Fruit fly (Drosophila melanogaster) whole organism, wandering third instar larva: ENCODE data around the gene CG17027.
A peak's percentile ranks its signal among the peaks of the same experiment; 100 is the strongest.

ENCODE experiments used
- Abd-B ChIP-seq: fragments of >200 bp; optimal IDR thresholded peaks from 2 replicates; lab custom pipeline; 2017; ENCODE audit warnings: missing biosample characterization, missing genetic modification characterization
- CG32264 ChIP-seq: fragments of 200-800 bp; sonication (Bioruptor generic); optimal IDR thresholded peaks from 2 replicates; lab custom pipeline; 2016; ENCODE audit warnings: missing biosample characterization, missing genetic modification characterization
- CrebA ChIP-seq: fragments of 200-800 bp; sonication (Bioruptor generic); optimal IDR thresholded peaks from 2 replicates; lab custom pipeline; 2016; ENCODE audit warnings: missing biosample characterization, mild to moderate bottlenecking, missing genetic modification characterization, borderline replicate concordance
- Dfd ChIP-seq: fragments of >200 bp; optimal IDR thresholded peaks from 2 replicates; lab custom pipeline; 2017; ENCODE audit warnings: missing biosample characterization, missing genetic modification characterization
- Dif ChIP-seq: fragments of 200-275, 200-300 bp; sonication (Bioruptor generic); optimal IDR thresholded peaks from 2 replicates; lab custom pipeline; 2018; ENCODE audit warnings: missing biosample characterization, missing genetic modification characterization; ENCODE audit not compliant: partially characterized antibody
- GATAd ChIP-seq: sonication (Bioruptor generic); optimal IDR thresholded peaks from 2 replicates; lab custom pipeline; 2016; ENCODE audit warnings: missing biosample characterization, missing genetic modification characterization
- HLH106 ChIP-seq: fragments of 200-800 bp; optimal IDR thresholded peaks from 3 replicates; lab custom pipeline; 2019; ENCODE audit warnings: missing biosample characterization, mild to moderate bottlenecking, missing genetic modification characterization, moderate library complexity
- Hnf4 ChIP-seq: fragments of 200-800 bp; sonication (Bioruptor generic); optimal IDR thresholded peaks from 2 replicates; lab custom pipeline; 2016; ENCODE audit warnings: missing biosample characterization, mild to moderate bottlenecking, missing genetic modification characterization
- Hr78 ChIP-seq: fragments of >200 bp; optimal IDR thresholded peaks from 2 replicates; lab custom pipeline; 2017; ENCODE audit warnings: missing biosample characterization, missing genetic modification characterization
- Hr83 ChIP-seq: fragments of 200-300 bp; sonication (Bioruptor generic); optimal IDR thresholded peaks from 2 replicates; lab custom pipeline; 2016; ENCODE audit warnings: missing biosample characterization, mild to moderate bottlenecking, missing genetic modification characterization, moderate library complexity; ENCODE audit not compliant: poor library complexity, severe bottlenecking
- Jra ChIP-seq: sonication (Bioruptor generic); optimal IDR thresholded peaks from 2 replicates; lab custom pipeline; 2016; ENCODE audit warnings: missing biosample characterization, missing genetic modification characterization
- Mio ChIP-seq: sonication (Bioruptor generic); optimal IDR thresholded peaks from 2 replicates; lab custom pipeline; 2016; ENCODE audit warnings: missing biosample characterization, missing genetic modification characterization
- Myc ChIP-seq: fragments of >200 bp; optimal IDR thresholded peaks from 2 replicates; lab custom pipeline; 2017
- N ChIP-seq: fragments of >200 bp; optimal IDR thresholded peaks from 2 replicates; lab custom pipeline; 2018; ENCODE audit warnings: missing biosample characterization, missing external identifiers, missing genetic modification characterization
- OdsH ChIP-seq: fragments of 200-800 bp; sonication (Bioruptor generic); optimal IDR thresholded peaks from 2 replicates; lab custom pipeline; 2016; ENCODE audit warnings: missing biosample characterization, mild to moderate bottlenecking, missing genetic modification characterization
- Rel ChIP-seq, 2 experiments: fragments of 200-800 bp; sonication (Bioruptor generic) in 1 of 2; optimal IDR thresholded peaks; 2 replicates in 1 of 2; 3 replicates in 1 of 2; lab custom pipeline; 2016 to 2019; ENCODE audit warnings: mild to moderate bottlenecking in 2 of 2, missing biosample characterization in 2 of 2, missing genetic modification characterization in 2 of 2, moderate library complexity in 1 of 2
- Sp1 ChIP-seq: fragments of 200-800 bp; sonication (Bioruptor generic); optimal IDR thresholded peaks from 3 replicates; lab custom pipeline; 2019; ENCODE audit warnings: missing biosample characterization, mild to moderate bottlenecking, missing genetic modification characterization, moderate library complexity
- br ChIP-seq: fragments of 200-800 bp; sonication (Bioruptor generic); optimal IDR thresholded peaks from 2 replicates; lab custom pipeline; 2016; ENCODE audit warnings: missing biosample characterization, missing genetic modification characterization
- brk ChIP-seq: fragments of 200-800 bp; sonication (Bioruptor generic); optimal IDR thresholded peaks from 2 replicates; lab custom pipeline; 2016; ENCODE audit warnings: missing biosample characterization, mild to moderate bottlenecking, missing genetic modification characterization
- dl ChIP-seq, 2 experiments: fragments of 175-275, 200-275 bp in 1 of 2; fragments of 200-275 bp in 1 of 2; sonication (Bioruptor generic); optimal IDR thresholded peaks; lab custom pipeline; 2018; ENCODE audit warnings: mild to moderate bottlenecking in 2 of 2, missing biosample characterization in 2 of 2, missing genetic modification characterization in 2 of 2, moderate library complexity in 2 of 2; ENCODE audit not compliant: partially characterized antibody in 2 of 2, insufficient read depth in 1 of 2
- dmrt93B ChIP-seq: fragments of 200-800 bp; sonication (Bioruptor generic); optimal IDR thresholded peaks from 2 replicates; lab custom pipeline; 2018; ENCODE audit warnings: missing biosample characterization, mild to moderate bottlenecking, missing genetic modification characterization
- dsf ChIP-seq: sonication (Bioruptor generic); optimal IDR thresholded peaks from 2 replicates; lab custom pipeline; 2016; ENCODE audit warnings: missing biosample characterization, missing genetic modification characterization, borderline replicate concordance
- ey ChIP-seq: fragments of 200-800 bp; sonication (Bioruptor generic); optimal IDR thresholded peaks from 2 replicates; lab custom pipeline; 2016; ENCODE audit warnings: missing biosample characterization, missing genetic modification characterization
- foxo ChIP-seq, 2 experiments: fragments of 200-800 bp; sonication (Bioruptor generic); optimal IDR thresholded peaks; 2 replicates in 1 of 2; 3 replicates in 1 of 2; lab custom pipeline; 2016 to 2017; ENCODE audit warnings: missing biosample characterization in 2 of 2, missing genetic modification characterization in 2 of 2
- fru ChIP-seq: fragments of 200-800 bp; sonication (Bioruptor generic); optimal IDR thresholded peaks from 3 replicates; lab custom pipeline; 2016; ENCODE audit warnings: missing biosample characterization, mild to moderate bottlenecking, missing genetic modification characterization
- h ChIP-seq: fragments of 200-800 bp; sonication (Bioruptor generic); optimal IDR thresholded peaks from 3 replicates; lab custom pipeline; 2016; ENCODE audit warnings: missing biosample characterization, mild to moderate bottlenecking, missing genetic modification characterization
- lola ChIP-seq: fragments of >200 bp; optimal IDR thresholded peaks from 2 replicates; lab custom pipeline; 2017; ENCODE audit warnings: missing biosample characterization, missing genetic modification characterization
- pan ChIP-seq: fragments of >200 bp; optimal IDR thresholded peaks from 2 replicates; lab custom pipeline; 2017
- psq ChIP-seq: fragments of 200-800 bp; sonication (Bioruptor generic); optimal IDR thresholded peaks from 3 replicates; lab custom pipeline; 2017; ENCODE audit warnings: missing biosample characterization, mild to moderate bottlenecking, missing genetic modification characterization, moderate library complexity
- rgr ChIP-seq: fragments of 200-800 bp; sonication (Bioruptor generic); optimal IDR thresholded peaks from 3 replicates; lab custom pipeline; 2016; ENCODE audit warnings: missing biosample characterization, mild to moderate bottlenecking, missing genetic modification characterization
- sage ChIP-seq: fragments of 200-800 bp; sonication (Bioruptor generic); optimal IDR thresholded peaks from 2 replicates; lab custom pipeline; 2016; ENCODE audit warnings: missing biosample characterization, mild to moderate bottlenecking, missing genetic modification characterization
- sv ChIP-seq: fragments of 200-800 bp; sonication (Bioruptor generic); optimal IDR thresholded peaks from 3 replicates; lab custom pipeline; 2016; ENCODE audit warnings: missing biosample characterization, missing genetic modification characterization
- usp ChIP-seq: fragments of >200 bp; optimal IDR thresholded peaks from 2 replicates; lab custom pipeline; 2017; ENCODE audit warnings: missing biosample characterization, missing genetic modification characterization
- woc ChIP-seq: sonication (Bioruptor generic); optimal IDR thresholded peaks from 2 replicates; lab custom pipeline; 2016; ENCODE audit warnings: missing biosample characterization, mild to moderate bottlenecking, missing genetic modification characterization

Gene CG17027

DNA sequence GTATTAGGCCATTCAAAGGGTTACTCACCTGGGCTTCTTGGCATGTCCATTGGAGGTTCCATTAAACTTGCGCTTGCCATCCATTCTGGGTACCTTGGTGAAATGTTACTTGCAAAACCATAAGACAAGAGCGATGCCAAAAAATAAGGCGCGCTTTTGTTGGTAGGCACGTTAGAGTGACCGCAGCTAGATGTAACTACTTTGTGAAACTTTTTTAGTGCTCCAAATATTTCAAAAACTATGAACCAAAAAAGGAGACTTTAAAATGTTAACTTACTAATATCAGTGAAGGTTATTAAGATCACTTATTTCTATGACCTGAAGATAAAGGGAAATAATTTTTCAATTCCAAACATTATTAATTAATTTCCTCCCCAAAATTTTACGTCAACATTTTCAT, 7.7 kb downstream of the CG17027 start, which contains the start of gene PolD1:
PolD1 (minus strand) TSS at position 181 of the 400 bp plus-strand sequence.
- TF ChIP-seq OdsH (GFP tag; lab: Kevin White, UChicago): no peak
- TF ChIP-seq, all 38 proteins: peak for 0

DNA sequence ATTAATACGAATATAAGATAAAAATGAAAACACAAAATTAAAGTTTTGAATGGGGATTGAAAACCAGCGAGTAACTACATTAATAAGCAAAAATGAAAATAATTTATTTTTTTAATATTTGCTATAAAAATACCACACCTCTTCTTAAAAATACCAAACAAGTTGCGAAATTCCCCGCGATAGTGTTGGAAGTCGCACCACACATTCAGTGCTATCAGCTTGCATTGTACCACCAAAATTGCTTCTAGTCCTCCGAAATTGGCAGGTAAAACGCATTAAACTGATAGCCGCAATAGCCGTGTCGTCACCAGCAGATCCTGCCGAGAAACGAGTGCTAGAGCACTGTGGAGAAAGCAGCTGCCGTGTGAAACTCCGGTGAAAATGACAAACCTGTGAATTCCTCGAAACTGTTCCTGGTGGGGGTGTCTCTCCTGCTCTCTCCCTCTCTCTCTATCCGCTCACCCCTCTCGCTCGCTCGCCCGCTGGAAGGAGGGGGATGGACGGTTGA, 8.2 kb downstream of the CG17027 start, which contains the start of gene Hip14:
Hip14 (plus strand) TSS at position 198 of the 508 bp plus-strand sequence.
- no peak for TF ChIP-seq HLH106 (tag; lab: Kevin White, UChicago)
- TF ChIP-seq Hr78 (GFP tag; lab: Kevin White, UChicago): no peak
- TF ChIP-seq br: peak; percentile 9
- TF ChIP-seq ey (GFP tag; lab: Kevin White, UChicago): peak; percentile 26
- TF ChIP-seq usp (GFP tag; lab: Kevin White, UChicago): no peak
- TF ChIP-seq CrebA (GFP tag; lab: Kevin White, UChicago): no peak
- no peak for TF ChIP-seq CG32264
- TF ChIP-seq Jra (GFP tag; lab: Kevin White, UChicago): no peak
- TF ChIP-seq brk (GFP tag; lab: Kevin White, UChicago): no peak
- TF ChIP-seq Mio: no peak
- TF ChIP-seq h: peak; percentile 35
- peak in 1 of 2 experiments; percentile 43 for TF ChIP-seq foxo (GFP tag; optimal IDR thresholded peaks at IDR 0.05; lab: Kevin White, UChicago)
- no peak for TF ChIP-seq Sp1 (GFP tag; lab: Kevin White, UChicago)
- no peak for TF ChIP-seq sage (GFP tag; lab: Kevin White, UChicago)
- TF ChIP-seq OdsH (GFP tag; lab: Kevin White, UChicago): peak; percentile 35
- no peak for TF ChIP-seq Dfd (GFP tag; lab: Kevin White, UChicago)
- no peak for TF ChIP-seq GATAd (GFP tag; lab: Kevin White, UChicago)
- TF ChIP-seq Rel (GFP tag; optimal IDR thresholded peaks at IDR 0.05; lab: Kevin White, UChicago): no peak
- TF ChIP-seq Rel (tag; optimal IDR thresholded peaks at IDR 0.05; lab: Kevin White, UChicago): peak; percentile 99
- TF ChIP-seq sv (GFP tag; lab: Kevin White, UChicago): peak; percentile 8
- TF ChIP-seq N (GFP tag; lab: Kevin White, UChicago): no peak
- no peak for TF ChIP-seq Abd-B
- TF ChIP-seq lola (GFP tag; lab: Kevin White, UChicago): no peak
- TF ChIP-seq fru (GFP tag; lab: Kevin White, UChicago): peak; percentile 43
- no peak for TF ChIP-seq pan
- no peak for TF ChIP-seq Dif
- no peak for TF ChIP-seq dl (GFP tag; optimal IDR thresholded peaks at IDR 0.05; lab: Kevin White, UChicago; ENCODE audit: insufficient read depth in 1 of 2, partially characterized antibody in 2 of 2)
- no peak for TF ChIP-seq Hnf4 (GFP tag; lab: Kevin White, UChicago)
- peak; percentile 45 for TF ChIP-seq woc (GFP tag; lab: Kevin White, UChicago)
- no peak for TF ChIP-seq Hr83 (GFP tag; lab: Kevin White, UChicago)
- TF ChIP-seq psq (GFP tag; lab: Kevin White, UChicago): peak; percentile 29
- peak; percentile 25 for TF ChIP-seq Myc (lab: Kevin White, UChicago)
- peak; percentile 52 for TF ChIP-seq dsf (GFP tag; lab: Kevin White, UChicago)
- TF ChIP-seq rgr (GFP tag; lab: Kevin White, UChicago): peak; percentile 47
- TF ChIP-seq, all 38 proteins: peak for 13

DNA sequence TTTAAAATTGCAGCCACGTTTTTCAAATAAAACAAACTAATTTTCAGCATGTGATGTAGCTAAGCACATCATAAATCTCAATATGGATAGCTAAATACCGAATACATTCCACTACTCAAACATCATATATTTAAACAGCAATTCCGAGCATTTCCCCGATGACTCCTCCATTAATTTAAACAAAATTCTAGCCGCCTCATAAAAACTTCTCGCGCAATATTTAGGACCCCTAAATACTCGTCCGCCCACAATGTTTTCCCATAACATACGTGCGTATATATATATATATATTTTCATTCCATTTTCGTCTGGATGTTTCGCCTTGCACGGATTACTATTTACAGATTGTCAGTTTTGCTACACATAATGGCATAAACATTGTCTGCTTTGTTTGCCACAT, 16.1 kb downstream of the CG17027 start:
- TF ChIP-seq GATAd (GFP tag; lab: Kevin White, UChicago) (no peak), foxo (GFP tag; optimal IDR thresholded peaks at IDR 0.05; lab: Kevin White, UChicago) (no peak), dmrt93B (GFP tag; lab: Kevin White, UChicago) (no peak), usp (GFP tag; lab: Kevin White, UChicago) (no peak), HLH106 (tag; lab: Kevin White, UChicago) (no peak), Hr78 (GFP tag; lab: Kevin White, UChicago) (no peak), dl (GFP tag; optimal IDR thresholded peaks at IDR 0.05; lab: Kevin White, UChicago; ENCODE audit: insufficient read depth in 1 of 2, partially characterized antibody in 2 of 2) (no peak), sv (GFP tag; lab: Kevin White, UChicago) (no peak), Dfd (GFP tag; lab: Kevin White, UChicago) (no peak), woc (GFP tag; lab: Kevin White, UChicago) (no peak), rgr (GFP tag; lab: Kevin White, UChicago) (no peak)
- TF ChIP-seq, all 38 proteins: peak for 0
